Fruit fly (Drosophila melanogaster) whole organism, embryonic: ENCODE results near the gene CG5592.

ENCODE experiments used
- Ada2b ChIP-seq: fragments of 200-800 bp; sonication (Bioruptor generic); IDR thresholded peaks from 2 replicates; pipeline ENCODE4 v1.3.6; 2022; ENCODE audit warnings: missing biosample characterization, missing genetic modification characterization
- Adf1 ChIP-seq: fragments of 200-800 bp; sonication (Bioruptor generic); IDR thresholded peaks from 2 replicates; pipeline ENCODE4 v1.3.6; 2022; ENCODE audit warnings: missing biosample characterization, missing genetic modification characterization
- Atf3 ChIP-seq: fragments of 200-800 bp; sonication (Bioruptor generic); optimal IDR thresholded peaks from 3 replicates; lab custom pipeline; 2016; ENCODE audit warnings: missing biosample characterization, missing genetic modification characterization
- Atf6 ChIP-seq: fragments of 200-800 bp; sonication (Bioruptor generic); IDR thresholded peaks from 2 replicates; pipeline ENCODE4 v1.3.6; 2022; ENCODE audit warnings: missing biosample characterization, missing genetic modification characterization
- CG1024 ChIP-seq: fragments of 200-800 bp; sonication (Bioruptor generic); IDR thresholded peaks from 2 replicates; pipeline ENCODE4 v1.3.6; 2022; ENCODE audit warnings: missing biosample characterization, missing genetic modification characterization
- CG10431 ChIP-seq: fragments of 200-800 bp; sonication (Bioruptor generic); optimal IDR thresholded peaks from 3 replicates; lab custom pipeline; 2018; ENCODE audit warnings: missing biosample characterization, mild to moderate bottlenecking, missing genetic modification characterization
- CG11398 ChIP-seq: fragments of 200-800 bp; sonication (Bioruptor generic); optimal IDR thresholded peaks from 2 replicates; lab custom pipeline; 2016; ENCODE audit warnings: missing biosample characterization, missing genetic modification characterization
- CG11695 ChIP-seq: fragments of 200-800 bp; sonication (Bioruptor generic); IDR thresholded peaks from 3 replicates; pipeline ENCODE4 v1.3.6; 2022; ENCODE audit warnings: missing biosample characterization, missing genetic modification characterization
- CG13287 ChIP-seq: fragments of 200-800 bp; sonication (Bioruptor generic); IDR thresholded peaks from 2 replicates; pipeline ENCODE4 v1.3.6; 2022; ENCODE audit warnings: missing biosample characterization, missing genetic modification characterization; ENCODE audit not compliant: partially characterized antibody
- CG15269 ChIP-seq: fragments of 200-800 bp; sonication (Bioruptor generic); optimal IDR thresholded peaks from 2 replicates; lab custom pipeline; 2018; ENCODE audit warnings: missing biosample characterization, mild to moderate bottlenecking, missing genetic modification characterization, moderate library complexity
- CG15514 ChIP-seq: fragments of 200-800 bp; sonication (Bioruptor generic); optimal IDR thresholded peaks from 3 replicates; lab custom pipeline; 2017; ENCODE audit warnings: missing biosample characterization, missing genetic modification characterization, mild to moderate bottlenecking, moderate library complexity, missing genetic modification reagents
- CG1602 ChIP-seq: fragments of 200-800 bp; sonication (Bioruptor generic); optimal IDR thresholded peaks from 3 replicates; lab custom pipeline; 2016; ENCODE audit warnings: missing biosample characterization, missing genetic modification characterization
- CG16863 ChIP-seq: fragments of 200-800 bp; sonication (Bioruptor generic); optimal IDR thresholded peaks from 3 replicates; lab custom pipeline; 2016; ENCODE audit warnings: missing biosample characterization, missing genetic modification characterization
- CG17186 ChIP-seq: fragments of 200-800 bp; sonication (Bioruptor generic); optimal IDR thresholded peaks from 3 replicates; lab custom pipeline; 2017; ENCODE audit warnings: missing biosample characterization, missing genetic modification reagents, missing genetic modification characterization
- CG34422 ChIP-seq: fragments of 200-800 bp; sonication (Bioruptor generic); IDR thresholded peaks from 3 replicates; pipeline ENCODE4 v1.3.6; 2022; ENCODE audit warnings: missing biosample characterization, missing genetic modification characterization
- CG4424 ChIP-seq: fragments of 200-800 bp; sonication (Bioruptor generic); optimal IDR thresholded peaks from 3 replicates; lab custom pipeline; 2016; ENCODE audit warnings: missing biosample characterization, missing genetic modification characterization
- CG8478 ChIP-seq: fragments of >200 bp; optimal IDR thresholded peaks from 2 replicates; lab custom pipeline; 2018
- CG9932 ChIP-seq: fragments of 200-800 bp; sonication (Bioruptor generic); IDR thresholded peaks from 2 replicates; pipeline ENCODE4 v1.3.6; 2022; ENCODE audit warnings: missing biosample characterization, missing genetic modification characterization
- D ChIP-seq, 2 experiments: fragments of 200-800 bp in 1 of 2; fragments of >200 bp in 1 of 2; sonication (Bioruptor generic) in 1 of 2; optimal IDR thresholded peaks; 2 replicates in 1 of 2; 3 replicates in 1 of 2; lab custom pipeline; 2017; ENCODE audit warnings: mild to moderate bottlenecking in 1 of 2, missing biosample characterization in 1 of 2, missing genetic modification characterization in 1 of 2, missing genetic modification reagents in 1 of 2
- Dad ChIP-seq: fragments of 200-800 bp; sonication (Bioruptor generic); optimal IDR thresholded peaks from 3 replicates; lab custom pipeline; 2016; ENCODE audit warnings: missing biosample characterization, missing genetic modification characterization
- Dbx ChIP-seq: fragments of 200-800 bp; sonication (Bioruptor generic); IDR thresholded peaks from 3 replicates; pipeline ENCODE4 v1.3.6; 2022; ENCODE audit warnings: missing biosample characterization, missing genetic modification characterization
- Deaf1 ChIP-seq: fragments of 200-800 bp; optimal IDR thresholded peaks from 3 replicates; lab custom pipeline; 2019; ENCODE audit warnings: missing biosample characterization, mild to moderate bottlenecking, missing genetic modification characterization, moderate library complexity
- Dek ChIP-seq: fragments of 200-800 bp; sonication (Bioruptor generic); optimal IDR thresholded peaks from 3 replicates; lab custom pipeline; 2019; ENCODE audit warnings: missing biosample characterization, mild to moderate bottlenecking, missing genetic modification characterization, moderate library complexity
- Dref ChIP-seq: fragments of 200-800 bp; sonication (Bioruptor generic); IDR thresholded peaks from 2 replicates; pipeline ENCODE4 v1.3.6; 2022; ENCODE audit warnings: missing biosample characterization, missing genetic modification characterization
- Drgx ChIP-seq: fragments of 200-800 bp; sonication (Bioruptor generic); IDR thresholded peaks from 2 replicates; pipeline ENCODE4 v1.3.6; 2022; ENCODE audit warnings: missing biosample characterization, missing genetic modification characterization
- Fer2 ChIP-seq: fragments of 200-800 bp; sonication (Bioruptor generic); optimal IDR thresholded peaks from 2 replicates; lab custom pipeline; 2018; ENCODE audit warnings: missing biosample characterization, mild to moderate bottlenecking, missing genetic modification characterization, moderate library complexity
- HmgD ChIP-seq: fragments of 200-800 bp; sonication (Bioruptor generic); optimal IDR thresholded peaks from 3 replicates; lab custom pipeline; 2016; ENCODE audit warnings: missing biosample characterization, missing genetic modification characterization
- HmgZ ChIP-seq: fragments of 200-800 bp; sonication (Bioruptor generic); optimal IDR thresholded peaks from 2 replicates; lab custom pipeline; 2018; ENCODE audit warnings: missing biosample characterization, mild to moderate bottlenecking, missing genetic modification characterization
- Nf-YA ChIP-seq: fragments of 200-800 bp; sonication (Bioruptor generic); IDR thresholded peaks from 2 replicates; pipeline ENCODE4 v1.3.6; 2022; ENCODE audit warnings: missing biosample characterization, missing genetic modification characterization
- Side ChIP-seq: fragments of 200-800 bp; sonication (Bioruptor generic); optimal IDR thresholded peaks from 2 replicates; lab custom pipeline; 2016; ENCODE audit warnings: missing biosample characterization, missing genetic modification characterization
- Sry-β ChIP-seq: fragments of 200-800 bp; sonication (Bioruptor generic); optimal IDR thresholded peaks from 2 replicates; lab custom pipeline; 2018; ENCODE audit warnings: missing biosample characterization, mild to moderate bottlenecking, missing genetic modification characterization, moderate library complexity
- Ssrp ChIP-seq: fragments of 200-800 bp; sonication (Bioruptor generic); optimal IDR thresholded peaks from 2 replicates; lab custom pipeline; 2018; ENCODE audit warnings: missing biosample characterization, mild to moderate bottlenecking, missing genetic modification characterization, moderate library complexity
- Trl ChIP-seq, 3 experiments: fragments of >200 bp in 2 of 3; fragments of 200-800 bp in 1 of 3; sonication (Bioruptor generic) in 1 of 3; optimal IDR thresholded peaks; 2 replicates in 1 of 3; 3 replicates in 2 of 3; lab custom pipeline; 2016 to 2017; ENCODE audit warnings: missing biosample characterization in 1 of 3, missing genetic modification characterization in 1 of 3
- aop ChIP-seq: fragments of 200-800 bp; sonication (Bioruptor generic); IDR thresholded peaks from 2 replicates; pipeline ENCODE4 v1.3.6; 2022; ENCODE audit warnings: missing biosample characterization, missing genetic modification characterization
- ap ChIP-seq: fragments of 200-800 bp; sonication (Bioruptor generic); IDR thresholded peaks from 2 replicates; pipeline ENCODE4 v1.3.6; 2022; ENCODE audit warnings: missing biosample characterization, missing genetic modification characterization
- ase ChIP-seq: fragments of 200-800 bp; sonication (Bioruptor generic); IDR thresholded peaks from 3 replicates; pipeline ENCODE4 v1.3.6; 2022; ENCODE audit warnings: missing biosample characterization, missing genetic modification characterization
- ato ChIP-seq: fragments of 200-800 bp; sonication (Bioruptor generic); IDR thresholded peaks from 2 replicates; pipeline ENCODE4 v1.3.6; 2022; ENCODE audit warnings: missing biosample characterization, missing genetic modification characterization; ENCODE audit not compliant: partially characterized antibody
- bsh ChIP-seq, 2 experiments: fragments of 200-800 bp; sonication (Bioruptor generic); optimal IDR thresholded peaks; 2 replicates each; lab custom pipeline; 2017 to 2018; ENCODE audit warnings: mild to moderate bottlenecking in 2 of 2, missing biosample characterization in 2 of 2, missing genetic modification characterization in 2 of 2, moderate library complexity in 1 of 2
- croc ChIP-seq: fragments of 200-800 bp; sonication (Bioruptor generic); conservative IDR thresholded peaks from 3 replicates; pipeline ENCODE4 v1.3.6; 2022; ENCODE audit warnings: missing biosample characterization, missing genetic modification characterization
- crol ChIP-seq: fragments of 200-800 bp; sonication (Bioruptor generic); IDR thresholded peaks from 2 replicates; pipeline ENCODE4 v1.3.6; 2022; ENCODE audit warnings: missing biosample characterization, missing genetic modification characterization
- fd102C ChIP-seq: fragments of 200-800 bp; sonication (Bioruptor generic); optimal IDR thresholded peaks from 2 replicates; lab custom pipeline; 2018; ENCODE audit warnings: missing biosample characterization, mild to moderate bottlenecking, missing genetic modification characterization, moderate library complexity
- gsb-n ChIP-seq: fragments of 200-800 bp; sonication (Bioruptor generic); optimal IDR thresholded peaks from 3 replicates; lab custom pipeline; 2018; ENCODE audit warnings: missing biosample characterization, mild to moderate bottlenecking, missing genetic modification characterization
- ind ChIP-seq: fragments of 200-800 bp; sonication (Bioruptor generic); optimal IDR thresholded peaks from 3 replicates; lab custom pipeline; 2016; ENCODE audit warnings: missing biosample characterization, missing genetic modification characterization
- lbe ChIP-seq: fragments of 200-800 bp; sonication (Bioruptor generic); optimal IDR thresholded peaks from 2 replicates; lab custom pipeline; 2016; ENCODE audit warnings: missing biosample characterization, mild to moderate bottlenecking, missing genetic modification characterization
- onecut ChIP-seq: fragments of 200-800 bp; sonication (Bioruptor generic); IDR thresholded peaks from 2 replicates; pipeline ENCODE4 v1.3.6; 2022; ENCODE audit warnings: missing biosample characterization, missing genetic modification characterization
- ro ChIP-seq: fragments of 200-800 bp; sonication (Bioruptor generic); IDR thresholded peaks from 2 replicates; pipeline ENCODE4 v1.3.6; 2022; ENCODE audit warnings: missing biosample characterization, missing genetic modification characterization
- row ChIP-seq: fragments of 200-800 bp; sonication (Bioruptor generic); IDR thresholded peaks from 3 replicates; pipeline ENCODE4 v1.3.6; 2022; ENCODE audit warnings: missing biosample characterization, missing genetic modification characterization
- sc ChIP-seq, 3 experiments: fragments of >200 bp in 2 of 3; fragments of 200-800 bp in 1 of 3; sonication (Bioruptor generic) in 1 of 3; optimal IDR thresholded peaks; 2 replicates in 2 of 3; 3 replicates in 1 of 3; lab custom pipeline; 2017; ENCODE audit warnings: mild to moderate bottlenecking in 1 of 3, missing biosample characterization in 1 of 3, missing genetic modification characterization in 1 of 3, missing genetic modification reagents in 1 of 3
- schlank ChIP-seq: fragments of 200-800 bp; sonication (Bioruptor generic); optimal IDR thresholded peaks from 2 replicates; lab custom pipeline; 2018; ENCODE audit warnings: missing biosample characterization, mild to moderate bottlenecking, missing genetic modification characterization
- sob ChIP-seq: fragments of 200-800 bp; sonication (Bioruptor generic); IDR thresholded peaks from 2 replicates; pipeline ENCODE4 v1.3.6; 2022; ENCODE audit warnings: missing biosample characterization, missing genetic modification characterization

Gene CG5592

dm6 chr3L:5902189-5902765, 4.8 kb downstream of the CG5592 start, which contains the start of gene QC (continued):
- TF ChIP-seq CG9932 (no peak), CG13287 (peak; percentile 23; the same call in 1 of the 2 replicates), CG1024 (GFP tag; lab: Robert Waterston, UW) (no peak), aop (no peak), ato (GFP tag; lab: Robert Waterston, UW) (no peak), CG1602 (GFP tag; lab: Kevin White, UChicago) (no peak), ind (GFP tag; lab: Kevin White, UChicago) (no peak), CG34422 (GFP tag; lab: Robert Waterston, UW) (peak; percentile 13; the same call in 1 of the 3 replicates), onecut (GFP tag; lab: Robert Waterston, UW) (peak; percentile 84), CG4424 (GFP tag; lab: Kevin White, UChicago) (no peak), crol (GFP tag; lab: Robert Waterston, UW) (peak; percentile 79), CG11695 (no peak), ase (GFP tag; lab: Robert Waterston, UW) (0 out of 3 replicates have a peak, but pooled peaks have one; percentile 20), CG15269 (no peak), Side (GFP tag; lab: Kevin White, UChicago) (no peak), Ssrp (tag; lab: Kevin White, UChicago) (no peak), schlank (tag; lab: Kevin White, UChicago) (no peak), HmgZ (tag; lab: Kevin White, UChicago) (no peak), Ada2b (GFP tag; lab: Robert Waterston, UW) (no peak), ro (GFP tag; lab: Robert Waterston, UW) (no peak), Fer2 (tag; lab: Kevin White, UChicago) (no peak), Dbx (0 out of 3 replicates have a peak, but pooled peaks have one; percentile 23), Atf3 (no peak), fd102C (no peak), Dek (tag; lab: Kevin White, UChicago) (no peak), CG16863 (GFP tag; lab: Kevin White, UChicago) (no peak), Dad (GFP tag; lab: Kevin White, UChicago) (no peak), Nf-YA (GFP tag; lab: Robert Waterston, UW) (peak; percentile 29; the same call in 1 of the 2 replicates), Trl (optimal IDR thresholded peaks at IDR 0.05; lab: Kevin White, UChicago) (peak in 1 of 2 experiments; percentile 25), Trl (GFP tag; optimal IDR thresholded peaks at IDR 0.05; lab: Kevin White, UChicago) (no peak), HmgD (GFP tag; lab: Kevin White, UChicago) (no peak), CG17186 (GFP tag; lab: Kevin White, UChicago) (no peak), Adf1 (GFP tag; lab: Robert Waterston, UW) (peak; percentile 49), Sry-β (GFP tag; lab: Kevin White, UChicago) (no peak), CG11398 (GFP tag; lab: Kevin White, UChicago) (no peak), lbe (GFP tag; lab: Kevin White, UChicago) (no peak), CG15514 (no peak), Drgx (GFP tag; lab: Robert Waterston, UW) (peak; percentile 29; the same call in 1 of the 2 replicates), bsh (GFP tag; optimal IDR thresholded peaks at IDR 0.05; lab: Kevin White, UChicago) (no peak), sc (optimal IDR thresholded peaks at IDR 0.05; lab: Kevin White, UChicago) (no peak), sc (GFP tag; optimal IDR thresholded peaks at IDR 0.05; lab: Kevin White, UChicago) (no peak), CG8478 (lab: Kevin White, UChicago) (no peak), sob (GFP tag; lab: Robert Waterston, UW) (peak; percentile 35; the same call in 1 of the 2 replicates), D (optimal IDR thresholded peaks at IDR 0.05; lab: Kevin White, UChicago) (no peak), D (GFP tag; optimal IDR thresholded peaks at IDR 0.05; lab: Kevin White, UChicago) (no peak), croc (GFP tag; lab: Robert Waterston, UW) (no peak), CG10431 (no peak), ap (GFP tag; lab: Robert Waterston, UW) (no peak), Deaf1 (peak; percentile 91), row (GFP tag; lab: Robert Waterston, UW) (no peak), gsb-n (no peak), Atf6 (GFP tag; lab: Robert Waterston, UW) (no peak), Dref (0 out of 2 replicates have a peak, but pooled peaks have one; percentile 28)
